Worm (Caenorhabditis elegans): ENCODE data around the gene tbc-2.

DNA sequence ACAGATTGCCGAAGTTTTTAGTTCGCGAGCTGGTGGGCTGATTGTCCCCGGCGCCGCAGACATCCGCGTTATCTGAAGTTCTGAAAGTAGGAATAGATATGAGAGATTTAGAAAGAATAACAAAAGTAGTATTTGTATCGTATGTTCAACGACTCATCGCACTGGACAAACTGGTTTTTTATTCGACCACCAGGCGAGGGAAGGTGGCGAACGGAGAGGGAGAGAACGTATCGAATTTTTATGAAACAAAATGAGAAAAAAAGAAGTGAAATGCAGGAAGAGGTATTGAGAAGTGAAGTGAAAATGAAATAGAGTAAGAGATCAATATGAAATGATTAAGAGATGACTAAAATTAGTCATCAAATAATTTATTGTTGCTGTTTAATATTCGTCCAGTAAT, at the start of gene tbc-2:
- TF ChIP-seq fkh-6 (tag; optimal IDR thresholded peaks at IDR 0.05) (no peak), sdc-2 (tag; optimal IDR thresholded peaks at IDR 0.05) (no peak), mec-3 (tag; optimal IDR thresholded peaks at IDR 0.05; ENCODE audit: borderline replicate concordance) (no peak), tbx-2 (tag; optimal IDR thresholded peaks at IDR 0.05) (no peak), fax-1 (tag; optimal IDR thresholded peaks at IDR 0.05) (no peak), sox-4 (tag; optimal IDR thresholded peaks at IDR 0.05) (no peak), pha-4 (tag; optimal IDR thresholded peaks at IDR 0.05) (no peak), pag-3 (tag; optimal IDR thresholded peaks at IDR 0.05; ENCODE audit: borderline replicate concordance) (no peak), ceh-30 (tag; optimal IDR thresholded peaks at IDR 0.05) (no peak), nhr-11 (tag; optimal IDR thresholded peaks at IDR 0.05) (no peak), ceh-24 (tag; optimal IDR thresholded peaks at IDR 0.05) (no peak), rnt-1 (tag; optimal IDR thresholded peaks at IDR 0.05) (no peak)
